Worm (Caenorhabditis elegans): ENCODE data around the gene sdf-9.

Gene sdf-9

DNA sequence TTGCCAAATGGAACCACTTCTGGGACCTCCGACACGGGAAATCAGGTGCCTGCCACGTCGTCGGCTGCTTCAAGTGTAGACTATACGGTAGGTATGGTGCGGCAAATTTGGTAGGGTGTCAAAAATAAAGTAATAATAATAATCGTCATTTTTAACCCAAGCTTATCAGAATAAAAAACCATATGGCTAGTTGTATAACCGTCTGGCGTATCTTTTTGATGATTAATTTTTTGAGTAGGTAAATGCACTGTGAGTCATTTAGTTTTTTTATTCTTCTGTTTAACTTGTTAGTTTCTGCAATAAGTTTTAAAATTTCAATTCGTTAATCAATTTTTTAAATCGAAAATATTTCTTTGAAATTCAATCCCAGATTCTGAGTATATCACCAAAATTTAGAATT, 42.5 kb upstream of the sdf-9 start:
- TF ChIP-seq ceh-83 (GFP tag; optimal IDR thresholded peaks at IDR 0.05) (no peak), unc-120 (tag; optimal IDR thresholded peaks at IDR 0.05; ENCODE audit: poor library complexity, severe bottlenecking) (no peak), cnd-1 (tag; optimal IDR thresholded peaks at IDR 0.05) (no peak), unc-62 (GFP tag; optimal IDR thresholded peaks at IDR 0.05) (no peak), elt-1 (tag; optimal IDR thresholded peaks at IDR 0.05; ENCODE audit: borderline replicate concordance, insufficient read depth) (no peak), flh-1 (GFP tag; optimal IDR thresholded peaks at IDR 0.05) (no peak), nhr-76 (tag; optimal IDR thresholded peaks at IDR 0.05) (no peak), drap-1 (GFP tag; optimal IDR thresholded peaks at IDR 0.05) (no peak), nhr-2 (tag; optimal IDR thresholded peaks at IDR 0.05) (no peak), M03D4.4 (tag; optimal IDR thresholded peaks at IDR 0.05) (no peak), ham-2 (GFP tag; optimal IDR thresholded peaks at IDR 0.05) (no peak), lsy-2 (tag; optimal IDR thresholded peaks at IDR 0.05) (no peak), elt-3 (tag; optimal IDR thresholded peaks at IDR 0.05) (no peak), tbx-8 (GFP tag; optimal IDR thresholded peaks at IDR 0.05) (no peak), unc-39 (tag; optimal IDR thresholded peaks at IDR 0.05) (no peak), ceh-39 (tag; optimal IDR thresholded peaks at IDR 0.05) (no peak), nhr-12 (tag; optimal IDR thresholded peaks at IDR 0.05) (no peak), zip-8 (tag; optimal IDR thresholded peaks at IDR 0.05) (no peak), ceh-43 (GFP tag; optimal IDR thresholded peaks at IDR 0.05) (no peak)

DNA sequence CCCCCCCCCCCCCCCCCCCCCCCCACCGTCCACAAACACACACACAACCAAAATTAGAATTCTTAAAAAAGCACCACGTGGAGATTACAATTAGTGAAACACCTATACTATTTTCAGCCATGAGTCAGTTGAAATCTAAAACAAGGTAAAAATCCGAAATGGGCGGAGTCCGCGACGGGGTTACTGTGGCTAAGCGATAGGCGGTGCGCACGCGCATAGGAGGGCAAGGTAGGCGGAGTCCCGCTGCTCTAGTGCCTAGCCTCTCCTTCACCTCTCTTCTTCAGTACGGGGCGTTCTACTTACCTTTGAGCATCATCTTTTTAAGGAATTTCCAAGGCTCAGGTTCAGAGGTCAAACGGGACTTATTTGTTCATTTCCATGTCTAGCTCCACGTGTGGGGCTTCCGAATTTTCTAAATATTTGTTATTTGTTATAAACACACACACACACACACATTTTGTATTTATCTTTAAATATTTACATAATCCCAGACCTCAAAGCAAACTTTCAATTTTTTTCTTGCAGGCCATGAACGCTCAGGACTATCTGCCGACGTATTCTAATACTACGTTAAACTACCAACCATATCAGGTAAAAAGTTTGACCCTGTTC, 41.5 kb upstream of the sdf-9 start:
- TF ChIP-seq zip-8 (tag; optimal IDR thresholded peaks at IDR 0.05) (no peak), drap-1 (GFP tag; optimal IDR thresholded peaks at IDR 0.05) (no peak), sptf-1 (tag; optimal IDR thresholded peaks at IDR 0.05) (peak; percentile 62), ceh-83 (GFP tag; optimal IDR thresholded peaks at IDR 0.05) (peak; percentile 45), lsy-2 (tag; optimal IDR thresholded peaks at IDR 0.05) (peak; percentile 22), blmp-1 (tag; optimal IDR thresholded peaks at IDR 0.05) (no peak), nhr-12 (tag; optimal IDR thresholded peaks at IDR 0.05) (no peak), unc-120 (tag; optimal IDR thresholded peaks at IDR 0.05; ENCODE audit: poor library complexity, severe bottlenecking) (no peak), cnd-1 (tag; optimal IDR thresholded peaks at IDR 0.05) (no peak), mls-2 (tag; optimal IDR thresholded peaks at IDR 0.05) (no peak), unc-39 (tag; optimal IDR thresholded peaks at IDR 0.05) (no peak), unc-62 (GFP tag; optimal IDR thresholded peaks at IDR 0.05) (no peak), ces-1 (GFP tag; optimal IDR thresholded peaks at IDR 0.05) (no peak), pha-4 (tag; optimal IDR thresholded peaks at IDR 0.05) (peak; percentile 99), flh-1 (GFP tag; optimal IDR thresholded peaks at IDR 0.05) (no peak), mab-5 (tag; optimal IDR thresholded peaks at IDR 0.05) (no peak), nhr-76 (tag; optimal IDR thresholded peaks at IDR 0.05) (no peak), nhr-2 (tag; optimal IDR thresholded peaks at IDR 0.05) (no peak), nhr-28 (tag; optimal IDR thresholded peaks at IDR 0.05) (no peak), M03D4.4 (tag; optimal IDR thresholded peaks at IDR 0.05) (no peak), ztf-11 (tag; optimal IDR thresholded peaks at IDR 0.05) (no peak), snpc-4 (tag; optimal IDR thresholded peaks at IDR 0.05) (no peak)

DNA sequence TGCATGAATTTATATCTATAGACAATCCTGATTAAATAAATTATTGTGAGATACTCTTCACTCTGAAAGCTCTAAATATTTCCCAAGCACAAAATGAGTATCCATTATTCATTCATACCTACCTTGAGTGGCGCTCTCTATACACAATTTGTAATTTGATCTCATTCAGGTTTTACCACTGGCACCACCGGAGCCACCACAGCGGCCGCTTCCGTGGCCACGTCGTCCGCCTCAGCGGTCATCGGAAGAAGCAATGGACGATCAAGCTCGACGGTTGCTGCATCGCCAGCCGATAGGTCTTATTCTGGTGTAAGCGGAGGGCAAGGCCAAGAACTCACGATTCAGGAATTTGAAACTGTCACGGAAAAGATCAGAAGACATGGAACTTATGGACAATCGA, 40.8 kb upstream of the sdf-9 start:
- no peak for TF ChIP-seq mls-2 (tag; optimal IDR thresholded peaks at IDR 0.05)
- TF ChIP-seq nhr-28 (tag; optimal IDR thresholded peaks at IDR 0.05): no peak
- TF ChIP-seq elt-3 (tag; optimal IDR thresholded peaks at IDR 0.05): no peak
- TF ChIP-seq ces-1 (GFP tag; optimal IDR thresholded peaks at IDR 0.05): no peak
- no peak for TF ChIP-seq M03D4.4 (tag; optimal IDR thresholded peaks at IDR 0.05)
- no peak for TF ChIP-seq sem-2 (GFP tag; optimal IDR thresholded peaks at IDR 0.05)
- TF ChIP-seq nhr-12 (tag; optimal IDR thresholded peaks at IDR 0.05): no peak
- TF ChIP-seq tbx-8 (GFP tag; optimal IDR thresholded peaks at IDR 0.05): no peak
- TF ChIP-seq nhr-237 (tag; optimal IDR thresholded peaks at IDR 0.05): no peak

DNA sequence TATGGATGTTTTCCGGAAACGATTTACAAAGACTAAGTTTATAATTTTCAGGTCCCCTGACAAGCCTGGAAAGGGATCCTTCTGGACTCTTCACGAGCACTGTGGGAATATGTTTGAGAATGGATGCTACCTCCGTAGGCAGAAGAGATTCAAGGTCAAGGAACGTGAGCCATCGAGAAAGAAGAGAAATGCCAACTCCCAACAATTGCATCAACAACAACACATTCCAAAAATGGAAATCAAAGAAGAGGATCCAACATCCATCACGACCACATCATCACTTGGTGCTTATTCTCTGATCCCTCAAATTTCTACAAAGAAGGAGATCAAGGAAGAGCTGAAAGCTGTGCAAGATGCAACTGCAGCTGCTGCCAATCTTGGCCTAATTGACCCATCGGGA, 39.9 kb upstream of the sdf-9 start:
- no peak for TF ChIP-seq ceh-39 (tag; optimal IDR thresholded peaks at IDR 0.05)
- no peak for TF ChIP-seq nhr-12 (tag; optimal IDR thresholded peaks at IDR 0.05)
- no peak for TF ChIP-seq unc-62 (GFP tag; optimal IDR thresholded peaks at IDR 0.05)
- no peak for TF ChIP-seq bed-3 (GFP tag; optimal IDR thresholded peaks at IDR 0.05)
- no peak for TF ChIP-seq tbx-8 (GFP tag; optimal IDR thresholded peaks at IDR 0.05)
- no peak for TF ChIP-seq cnd-1 (tag; optimal IDR thresholded peaks at IDR 0.05)
- no peak for TF ChIP-seq ztf-11 (tag; optimal IDR thresholded peaks at IDR 0.05)
- no peak for TF ChIP-seq sptf-1 (tag; optimal IDR thresholded peaks at IDR 0.05)
- TF ChIP-seq lin-32 (GFP tag; optimal IDR thresholded peaks at IDR 0.05): no peak
- TF ChIP-seq M03D4.4 (tag; optimal IDR thresholded peaks at IDR 0.05): no peak
- no peak for TF ChIP-seq elt-1 (tag; optimal IDR thresholded peaks at IDR 0.05; ENCODE audit: borderline replicate concordance, insufficient read depth)

All from whole organism, mixed stage, embryonic.